Worm (Caenorhabditis elegans) whole organism, L1 larva: ENCODE data around the gene nra-3.

Source experiments
- C04F5.9 ChIP-seq: sonication (generic microtip); optimal IDR thresholded peaks from 2 replicates; lab custom pipeline; 2016; ENCODE audit warnings: missing genetic modification characterization, missing compliant biosample characterization
- C16A3.4 ChIP-seq: fragments of 150-350 bp; optimal IDR thresholded peaks from 2 replicates; lab custom pipeline; 2014; ENCODE audit warnings: missing biosample characterization, missing genetic modification characterization
- Y116A8C.19 ChIP-seq: sonication (generic microtip); optimal IDR thresholded peaks from 2 replicates; lab custom pipeline; 2016; ENCODE audit warnings: missing compliant biosample characterization, missing genetic modification characterization, borderline replicate concordance
- aha-1 ChIP-seq: fragments of 150-350 bp; optimal IDR thresholded peaks from 2 replicates; lab custom pipeline; 2014; ENCODE audit warnings: missing biosample characterization, missing genetic modification characterization
- alr-1 ChIP-seq: fragments of 200-800 bp; sonication (Bioruptor generic); optimal IDR thresholded peaks from 2 replicates; lab custom pipeline; 2018; ENCODE audit warnings: borderline replicate concordance, mild to moderate bottlenecking, missing genetic modification characterization, missing compliant biosample characterization
- aly-2 ChIP-seq: fragments of 150-350 bp; optimal IDR thresholded peaks from 2 replicates; lab custom pipeline; 2014; ENCODE audit warnings: missing biosample characterization, missing genetic modification characterization
- blmp-1 ChIP-seq: fragments of 150-350 bp; optimal IDR thresholded peaks from 2 replicates; lab custom pipeline; 2014; ENCODE audit warnings: missing biosample characterization, missing genetic modification characterization
- ceh-8 ChIP-seq: fragments of 200-800 bp; sonication (Bioruptor generic); optimal IDR thresholded peaks from 2 replicates; lab custom pipeline; 2018; ENCODE audit warnings: mild to moderate bottlenecking, missing genetic modification characterization, moderate library complexity, missing compliant biosample characterization
- ceh-82 ChIP-seq, 3 experiments: fragments of 150-350 bp in 1 of 3; sonication (generic microtip) in 2 of 3; optimal IDR thresholded peaks; 2 replicates each; lab custom pipeline; 2014 to 2017; ENCODE audit warnings: missing biosample characterization in 3 of 3, missing genetic modification characterization in 3 of 3
- ceh-90 ChIP-seq: sonication (generic microtip); optimal IDR thresholded peaks from 2 replicates; lab custom pipeline; 2016; ENCODE audit warnings: missing genetic modification characterization, missing compliant biosample characterization
- dpl-1 ChIP-seq, 3 experiments: fragments of 150-350 bp in 2 of 3; sonication (generic microtip) in 1 of 3; optimal IDR thresholded peaks; 2 replicates each; lab custom pipeline; 2014 to 2017; ENCODE audit warnings: missing biosample characterization in 3 of 3, missing genetic modification characterization in 3 of 3, missing genetic modification reagents in 3 of 3
- efl-1 ChIP-seq, 4 experiments: fragments of 150-350 bp; optimal IDR thresholded peaks in 3 of 4; peaks in 1 of 4; 1 replicate in 1 of 4; 2 replicates in 3 of 4; lab custom pipeline; 2014; ENCODE audit warnings: missing biosample characterization in 2 of 4, missing genetic modification characterization in 2 of 4, missing genetic modification reagents in 2 of 4
- efl-3 ChIP-seq: fragments of 200-800 bp; sonication (Bioruptor generic); optimal IDR thresholded peaks from 2 replicates; lab custom pipeline; 2018; ENCODE audit warnings: mild to moderate bottlenecking, missing genetic modification characterization, missing compliant biosample characterization
- elt-3 ChIP-seq, 6 experiments: fragments of 150-350 bp in 1 of 6; sonication (generic microtip); optimal IDR thresholded peaks; 2 replicates each; lab custom pipeline; 2017 to 2018; ENCODE audit warnings: missing biosample characterization in 6 of 6, missing genetic modification characterization in 6 of 6, inconsistent platforms in 1 of 6
- ets-5 ChIP-seq: fragments of 200-800 bp; sonication (Bioruptor generic); IDR thresholded peaks from 2 replicates; pipeline ENCODE4 v1.3.6; 2022; ENCODE audit warnings: missing genetic modification characterization, missing compliant biosample characterization
- fkh-10 ChIP-seq: sonication (generic microtip); optimal IDR thresholded peaks from 2 replicates; lab custom pipeline; 2017; ENCODE audit warnings: missing biosample characterization, missing genetic modification reagents, missing genetic modification characterization
- fkh-4 ChIP-seq: sonication (generic microtip); optimal IDR thresholded peaks from 2 replicates; lab custom pipeline; 2016; ENCODE audit warnings: missing compliant biosample characterization, missing genetic modification characterization, borderline replicate concordance
- fos-1 ChIP-seq: fragments of 150-350 bp; optimal IDR thresholded peaks from 2 replicates; lab custom pipeline; 2014; ENCODE audit warnings: missing biosample characterization, missing genetic modification characterization
- grh-1 ChIP-seq: fragments of 200-800 bp; sonication (Bioruptor generic); IDR thresholded peaks from 2 replicates; pipeline ENCODE4 v1.3.6; 2022; ENCODE audit warnings: missing genetic modification reagents, missing genetic modification characterization, missing compliant biosample characterization
- hlh-4 ChIP-seq: sonication (generic microtip); optimal IDR thresholded peaks from 2 replicates; lab custom pipeline; 2016; ENCODE audit warnings: mild to moderate bottlenecking, missing genetic modification characterization, missing compliant biosample characterization
- hpl-2 ChIP-seq: fragments of 150-350 bp; optimal IDR thresholded peaks from 2 replicates; lab custom pipeline; 2014; ENCODE audit warnings: missing biosample characterization, missing genetic modification reagents, missing genetic modification characterization
- irx-1 ChIP-seq: sonication (generic microtip); optimal IDR thresholded peaks from 2 replicates; lab custom pipeline; 2016; ENCODE audit warnings: missing genetic modification characterization, missing compliant biosample characterization
- jun-1 ChIP-seq: fragments of 150-350 bp; optimal IDR thresholded peaks from 2 replicates; lab custom pipeline; 2014; ENCODE audit warnings: missing biosample characterization, missing genetic modification reagents, missing genetic modification characterization
- lin-13 ChIP-seq: fragments of 150-350 bp; optimal IDR thresholded peaks from 2 replicates; lab custom pipeline; 2014; ENCODE audit warnings: missing biosample characterization, missing genetic modification reagents, missing genetic modification characterization
- lin-35 ChIP-seq, 2 experiments: fragments of 150-350 bp; optimal IDR thresholded peaks; 2 replicates each; lab custom pipeline; 2014; ENCODE audit warnings: missing biosample characterization in 2 of 2, missing genetic modification characterization in 2 of 2, missing genetic modification reagents in 2 of 2
- lin-39 ChIP-seq: fragments of 150-350 bp; optimal IDR thresholded peaks from 2 replicates; lab custom pipeline; 2014; ENCODE audit warnings: missing biosample characterization, missing genetic modification reagents, missing genetic modification characterization
- mdl-1 ChIP-seq, 2 experiments: fragments of 150-350 bp; optimal IDR thresholded peaks; 2 replicates each; lab custom pipeline; 2014 to 2017; ENCODE audit warnings: missing biosample characterization in 2 of 2, missing genetic modification characterization in 2 of 2, inconsistent platforms in 1 of 2
- mef-2 ChIP-seq: fragments of 150-350 bp; optimal IDR thresholded peaks from 2 replicates; lab custom pipeline; 2014; ENCODE audit warnings: missing biosample characterization, missing genetic modification characterization
- nhr-12 ChIP-seq: sonication (generic microtip); optimal IDR thresholded peaks from 2 replicates; lab custom pipeline; 2017; ENCODE audit warnings: missing biosample characterization, missing genetic modification characterization
- nhr-19 ChIP-seq: fragments of 200-800 bp; sonication (Bioruptor generic); conservative IDR thresholded peaks from 2 replicates; pipeline ENCODE4 v1.3.6; 2022; ENCODE audit warnings: missing genetic modification characterization, missing compliant biosample characterization
- nhr-20 ChIP-seq: sonication (generic microtip); optimal IDR thresholded peaks from 2 replicates; lab custom pipeline; 2016; ENCODE audit warnings: mild to moderate bottlenecking, missing genetic modification characterization, missing compliant biosample characterization
- nhr-237 ChIP-seq: fragments of 150-350 bp; optimal IDR thresholded peaks from 2 replicates; lab custom pipeline; 2014; ENCODE audit warnings: missing biosample characterization, missing genetic modification characterization
- nhr-28 ChIP-seq: fragments of 150-350 bp; optimal IDR thresholded peaks from 2 replicates; lab custom pipeline; 2014; ENCODE audit warnings: missing biosample characterization, missing genetic modification characterization
- nhr-76 ChIP-seq: sonication (generic microtip); optimal IDR thresholded peaks from 2 replicates; lab custom pipeline; 2017; ENCODE audit warnings: missing biosample characterization, missing genetic modification characterization
- nhr-77 ChIP-seq: fragments of 150-350 bp; optimal IDR thresholded peaks from 2 replicates; lab custom pipeline; 2014; ENCODE audit warnings: missing biosample characterization, missing genetic modification characterization
- nhr-84 ChIP-seq: sonication (generic microtip); optimal IDR thresholded peaks from 2 replicates; lab custom pipeline; 2017; ENCODE audit warnings: missing biosample characterization, missing genetic modification characterization
- nhr-85 ChIP-seq: sonication (generic microtip); peaks from one replicate; lab custom pipeline; 2016; ENCODE audit warnings: missing genetic modification characterization, inconsistent platforms, missing compliant biosample characterization
- nhr-90 ChIP-seq: sonication (generic microtip); optimal IDR thresholded peaks from 2 replicates; lab custom pipeline; 2016; ENCODE audit warnings: mild to moderate bottlenecking, missing genetic modification characterization, missing compliant biosample characterization; ENCODE audit not compliant: poor library complexity
- pax-3 ChIP-seq: fragments of 200-800 bp; sonication (Bioruptor generic); optimal IDR thresholded peaks from 2 replicates; lab custom pipeline; 2018; ENCODE audit warnings: mild to moderate bottlenecking, missing genetic modification characterization, moderate library complexity, missing compliant biosample characterization
- pqm-1 ChIP-seq: sonication (generic microtip); optimal IDR thresholded peaks from 3 replicates; lab custom pipeline; 2017; ENCODE audit warnings: missing biosample characterization, missing genetic modification characterization
- rnt-1 ChIP-seq: sonication (generic microtip); optimal IDR thresholded peaks from 2 replicates; lab custom pipeline; 2016; ENCODE audit warnings: mild to moderate bottlenecking, missing genetic modification characterization, moderate library complexity, missing compliant biosample characterization
- skn-1 ChIP-seq: fragments of 150-350 bp; optimal IDR thresholded peaks from 2 replicates; lab custom pipeline; 2014; ENCODE audit warnings: missing biosample characterization, missing genetic modification characterization
- snpc-4 ChIP-seq: fragments of 150-350 bp; optimal IDR thresholded peaks from 2 replicates; lab custom pipeline; 2014; ENCODE audit warnings: missing biosample characterization, missing genetic modification characterization
- snu-23 ChIP-seq: sonication (generic microtip); optimal IDR thresholded peaks from 2 replicates; lab custom pipeline; 2016; ENCODE audit warnings: missing genetic modification characterization, missing compliant biosample characterization
- sox-4 ChIP-seq: sonication (generic microtip); optimal IDR thresholded peaks from 2 replicates; lab custom pipeline; 2016; ENCODE audit warnings: missing genetic modification characterization, missing compliant biosample characterization
- tlp-1 ChIP-seq: fragments of 150-350 bp; optimal IDR thresholded peaks from 2 replicates; lab custom pipeline; 2014; ENCODE audit warnings: missing biosample characterization, missing genetic modification characterization
- unc-62 ChIP-seq: fragments of 150-350 bp; optimal IDR thresholded peaks from 2 replicates; lab custom pipeline; 2014; ENCODE audit warnings: missing biosample characterization, missing genetic modification reagents, missing genetic modification characterization
- vab-15 ChIP-seq: sonication (generic microtip); optimal IDR thresholded peaks from 2 replicates; lab custom pipeline; 2017; ENCODE audit warnings: missing genotype, mild to moderate bottlenecking, missing genetic modification characterization, missing compliant biosample characterization
- ztf-4 ChIP-seq: fragments of 150-350 bp; optimal IDR thresholded peaks from 2 replicates; lab custom pipeline; 2014; ENCODE audit warnings: missing biosample characterization, missing genetic modification characterization

nra-3 gene

ce11 chrX:9962535-9962934 is 31.3 kb upstream of the nra-3 start:
- TF ChIP-seq fkh-4 (tag; lab: Kevin White, UChicago) (no peak), ceh-8 (GFP tag; lab: Kevin White, UChicago) (no peak), nhr-77 (tag; lab: Kevin White, UChicago) (no peak), blmp-1 (tag; lab: Kevin White, UChicago) (no peak), vab-15 (tag; lab: Kevin White, UChicago) (no peak), irx-1 (tag; lab: Kevin White, UChicago) (no peak), efl-1 (optimal IDR thresholded peaks at IDR 0.05; lab: Kevin White, UChicago) (no peak), efl-1 (GFP tag; optimal IDR thresholded peaks at IDR 0.05 in 1 of 2; lab: Kevin White, UChicago) (peak in 1 of 2 experiments; percentile 2), snu-23 (GFP tag; lab: Kevin White, UChicago) (no peak)

- TF ChIP-seq nhr-90, result peak; percentile 89
- TF ChIP-seq tlp-1 (tag; lab: Kevin White, UChicago), result no peak
- TF ChIP-seq jun-1 (tag; lab: Kevin White, UChicago), result peak; percentile 93
- peak; percentile 83 for TF ChIP-seq hpl-2 (GFP tag; lab: Kevin White, UChicago)
- peak; percentile 45 for TF ChIP-seq aha-1 (tag; lab: Kevin White, UChicago)
- TF ChIP-seq pqm-1 (tag; lab: Kevin White, UChicago), result peak; percentile 6
- peak; percentile 98 for TF ChIP-seq C16A3.4
- TF ChIP-seq nhr-237 (tag; lab: Kevin White, UChicago), result peak; percentile 82
- peak; percentile 78 for TF ChIP-seq blmp-1 (tag; lab: Kevin White, UChicago)
- TF ChIP-seq aly-2 (tag; lab: Kevin White, UChicago), result peak; percentile 58
- TF ChIP-seq ceh-82 (tag; optimal IDR thresholded peaks at IDR 0.05; lab: Kevin White, UChicago), result peak; percentile 82 to 97 (median 91)
- TF ChIP-seq nhr-84 (tag; lab: Kevin White, UChicago), result no peak
- TF ChIP-seq irx-1 (tag; lab: Kevin White, UChicago), result peak; percentile 92
- peak; percentile 95 for TF ChIP-seq nhr-85 (tag; lab: Kevin White, UChicago)
- peak; percentile 94 for TF ChIP-seq fkh-10 (GFP tag; lab: Kevin White, UChicago)
- no peak for TF ChIP-seq Y116A8C.19 (tag; lab: Kevin White, UChicago)
- peak; percentile 72 for TF ChIP-seq mef-2
- no peak for TF ChIP-seq ets-5 (GFP tag; lab: Robert Waterston, UW)
- TF ChIP-seq lin-13 (GFP tag; lab: Kevin White, UChicago), result peak; percentile 92
- peak; percentile 66 for TF ChIP-seq lin-39
- peak; percentile 93 for TF ChIP-seq rnt-1
- no peak for TF ChIP-seq efl-3
- TF ChIP-seq nhr-76 (tag; lab: Kevin White, UChicago), result no peak
- peak; percentile 23 for TF ChIP-seq vab-15 (tag; lab: Kevin White, UChicago)
- TF ChIP-seq efl-1 (optimal IDR thresholded peaks at IDR 0.05; lab: Kevin White, UChicago), result peak; percentile 75 to 80
- TF ChIP-seq efl-1 (GFP tag; optimal IDR thresholded peaks at IDR 0.05 in 1 of 2; lab: Kevin White, UChicago), result peak; percentile 63 to 96
- TF ChIP-seq elt-3 (tag; optimal IDR thresholded peaks at IDR 0.05; lab: Kevin White, UChicago), result peak in 4 of 6 experiments; percentile 3 to 83 (median 70)
- peak; percentile 96 for TF ChIP-seq nhr-77 (tag; lab: Kevin White, UChicago)
- no peak for TF ChIP-seq nhr-28 (tag; lab: Kevin White, UChicago)
- TF ChIP-seq ceh-90 (tag; lab: Kevin White, UChicago), result peak; percentile 48
- peak; percentile 95 for TF ChIP-seq nhr-19 (GFP tag; lab: Robert Waterston, UW)
- TF ChIP-seq lin-35 (GFP tag; optimal IDR thresholded peaks at IDR 0.05; lab: Kevin White, UChicago), result peak; percentile 86 to 89
- peak; percentile 38 for TF ChIP-seq C04F5.9 (tag; lab: Kevin White, UChicago)
- peak; percentile 83 for TF ChIP-seq skn-1
- TF ChIP-seq grh-1 (GFP tag; lab: Robert Waterston, UW), result peak; percentile 77
- TF ChIP-seq snpc-4 (tag; lab: Kevin White, UChicago), result peak; percentile 71
- peak; percentile 90 for TF ChIP-seq ztf-4
- peak; percentile 88 for TF ChIP-seq fos-1 (tag; lab: Kevin White, UChicago)
- TF ChIP-seq pax-3 (tag; lab: Kevin White, UChicago), result peak; percentile 83
- TF ChIP-seq alr-1 (tag; lab: Kevin White, UChicago), result no peak
- TF ChIP-seq nhr-12 (tag; lab: Kevin White, UChicago), result no peak
- peak; percentile 98 for TF ChIP-seq nhr-20
- TF ChIP-seq mdl-1 (tag; optimal IDR thresholded peaks at IDR 0.05; lab: Kevin White, UChicago), result peak in 1 of 2 experiments; percentile 93
- peak; percentile 73 for TF ChIP-seq sox-4 (tag; lab: Kevin White, UChicago)
- peak; percentile 63 to 69 (median 67) for TF ChIP-seq dpl-1 (GFP tag; optimal IDR thresholded peaks at IDR 0.05; lab: Kevin White, UChicago)
- TF ChIP-seq hlh-4, result no peak
- TF ChIP-seq unc-62 (GFP tag; lab: Kevin White, UChicago), result no peak
These were observed 27.3 kb upstream of the nra-3 start, which contains the start of gene ZC506.1 for ce11 chrX:9958561-9958960. Gene ZC506.1 (plus strand): TSS chrX:9958960.
